Worm (Caenorhabditis elegans): ENCODE data around the gene Y38E10A.24.

- TF ChIP-seq lin-39 (tag; optimal IDR thresholded peaks at IDR 0.05) (no peak), unc-62 (GFP tag; optimal IDR thresholded peaks at IDR 0.05) (no peak), elt-2 (tag; optimal IDR thresholded peaks at IDR 0.05) (no peak), skn-1 (tag; optimal IDR thresholded peaks at IDR 0.05) (no peak), snpc-4 (tag; optimal IDR thresholded peaks at IDR 0.05) (no peak), ceh-82 (tag; optimal IDR thresholded peaks at IDR 0.05) (no peak), ama-1 (optimal IDR thresholded peaks at IDR 0.05) (no peak), ztf-11 (tag; optimal IDR thresholded peaks at IDR 0.05) (no peak), sea-2 (GFP tag; optimal IDR thresholded peaks at IDR 0.05) (no peak), hmg-11 (tag; optimal IDR thresholded peaks at IDR 0.05) (no peak), nhr-237 (tag; optimal IDR thresholded peaks at IDR 0.05) (no peak), zag-1 (tag; optimal IDR thresholded peaks at IDR 0.05) (no peak)
These were observed 43.2 kb downstream of the Y38E10A.24 start for ce11 chrII:12722049-12722448.

All from whole organism, L3 larva.